Worm (Caenorhabditis elegans) whole organism, L2 larva: ENCODE measurements around the gene Y48C3A.18.

ENCODE experiments used
- R02D3.7 ChIP-seq: fragments of 150-350 bp; optimal IDR thresholded peaks from 2 replicates; lab custom pipeline; 2014; ENCODE audit warnings: missing biosample characterization, missing genetic modification characterization
- ZK546.5 ChIP-seq: sonication (generic microtip); optimal IDR thresholded peaks from 2 replicates; lab custom pipeline; 2017; ENCODE audit warnings: missing biosample characterization, missing genetic modification characterization
- aly-2 ChIP-seq: fragments of 150-350 bp; optimal IDR thresholded peaks from 2 replicates; lab custom pipeline; 2014; ENCODE audit warnings: missing biosample characterization, missing genetic modification characterization
- egl-27 ChIP-seq: sonication (generic microtip); optimal IDR thresholded peaks from 3 replicates; lab custom pipeline; 2017; ENCODE audit warnings: missing biosample characterization, missing genetic modification reagents, missing genetic modification characterization
- fos-1 ChIP-seq: fragments of 150-350 bp; optimal IDR thresholded peaks from 2 replicates; lab custom pipeline; 2014; ENCODE audit warnings: missing biosample characterization, missing genetic modification characterization
- lin-39 ChIP-seq: fragments of 150-350 bp; optimal IDR thresholded peaks from 2 replicates; lab custom pipeline; 2014; ENCODE audit warnings: missing biosample characterization, missing genetic modification reagents, missing genetic modification characterization
- nhr-11 ChIP-seq: fragments of 150-350 bp; optimal IDR thresholded peaks from 2 replicates; lab custom pipeline; 2014; ENCODE audit warnings: missing biosample characterization, missing genetic modification characterization
- nhr-25 ChIP-seq: fragments of 150-350 bp; sonication (generic microtip); optimal IDR thresholded peaks from 3 replicates; lab custom pipeline; 2014; ENCODE audit warnings: missing biosample characterization, missing genetic modification characterization
- nhr-6 ChIP-seq: fragments of 150-350 bp; optimal IDR thresholded peaks from 2 replicates; lab custom pipeline; 2014; ENCODE audit warnings: missing biosample characterization, missing genetic modification characterization
- nhr-77 ChIP-seq: fragments of 150-350 bp; optimal IDR thresholded peaks from 2 replicates; lab custom pipeline; 2014; ENCODE audit warnings: missing biosample characterization, missing genetic modification characterization
- skn-1 ChIP-seq: sonication (generic microtip); optimal IDR thresholded peaks from 2 replicates; lab custom pipeline; 2017; ENCODE audit warnings: missing biosample characterization, missing genetic modification characterization
- sma-3 ChIP-seq: sonication (generic microtip); optimal IDR thresholded peaks from 2 replicates; lab custom pipeline; 2016; ENCODE audit warnings: missing genetic modification reagents, missing genetic modification characterization, missing compliant biosample characterization
- unc-62 ChIP-seq: fragments of 150-350 bp; optimal IDR thresholded peaks from 2 replicates; lab custom pipeline; 2014; ENCODE audit warnings: missing biosample characterization, missing genetic modification reagents, missing genetic modification characterization
- ztf-1 ChIP-seq: fragments of 200-800 bp; sonication (Bioruptor generic); conservative IDR thresholded peaks from 2 replicates; pipeline ENCODE4 v1.3.6; 2022; ENCODE audit warnings: missing genetic modification characterization, missing compliant biosample characterization

- TF ChIP-seq nhr-25 (tag; lab: Kevin White, UChicago): no peak
- TF ChIP-seq unc-62 (GFP tag; lab: Kevin White, UChicago): no peak
- no peak for TF ChIP-seq ztf-1
- TF ChIP-seq lin-39 (tag; lab: Kevin White, UChicago): no peak
- no peak for TF ChIP-seq R02D3.7 (tag; lab: Kevin White, UChicago)
- no peak for TF ChIP-seq egl-27 (tag; lab: Kevin White, UChicago)
- no peak for TF ChIP-seq skn-1 (tag; lab: Kevin White, UChicago)
- TF ChIP-seq fos-1: no peak
- no peak for TF ChIP-seq ZK546.5 (tag; lab: Kevin White, UChicago)
- no peak for TF ChIP-seq aly-2 (tag; lab: Kevin White, UChicago)
- no peak for TF ChIP-seq sma-3 (GFP tag; lab: Kevin White, UChicago)
- no peak for TF ChIP-seq nhr-6
- TF ChIP-seq nhr-77 (tag; lab: Kevin White, UChicago): no peak
- no peak for TF ChIP-seq nhr-11 (tag; lab: Kevin White, UChicago)
These were observed 42.4 kb downstream of the Y48C3A.18 start for ce11 chrII:13454839-13455238.
